Worm (Caenorhabditis elegans) whole organism, mixed stage, embryonic: Measurements from ENCODE around the gene gid-8.

Experiments used
- bed-3 ChIP-seq: fragments of 200-800 bp; sonication (Bioruptor generic); optimal IDR thresholded peaks from 3 replicates; lab custom pipeline; 2018; ENCODE audit warnings: mild to moderate bottlenecking, missing genetic modification characterization, moderate library complexity, missing compliant biosample characterization
- blmp-1 ChIP-seq: fragments of 150-350 bp; optimal IDR thresholded peaks from 2 replicates; lab custom pipeline; 2014; ENCODE audit warnings: missing biosample characterization, missing genetic modification characterization
- ceh-39 ChIP-seq: fragments of 150-350 bp; optimal IDR thresholded peaks from 2 replicates; lab custom pipeline; 2014; ENCODE audit warnings: missing biosample characterization, missing genetic modification characterization
- ceh-83 ChIP-seq: fragments of 200-800 bp; sonication (Bioruptor generic); optimal IDR thresholded peaks from 2 replicates; lab custom pipeline; 2018; ENCODE audit warnings: mild to moderate bottlenecking, missing genetic modification characterization, missing compliant biosample characterization
- ces-1 ChIP-seq: fragments of 150-350 bp; optimal IDR thresholded peaks from 2 replicates; lab custom pipeline; 2014; ENCODE audit warnings: missing biosample characterization, missing genetic modification reagents, missing genetic modification characterization
- cnd-1 ChIP-seq: fragments of 200-800 bp; sonication (Bioruptor generic); optimal IDR thresholded peaks from 2 replicates; lab custom pipeline; 2018; ENCODE audit warnings: mild to moderate bottlenecking, missing genetic modification characterization, missing compliant biosample characterization
- drap-1 ChIP-seq: fragments of 200-800 bp; sonication (Bioruptor generic); optimal IDR thresholded peaks from 3 replicates; lab custom pipeline; 2018; ENCODE audit warnings: mild to moderate bottlenecking, missing genetic modification characterization, missing compliant biosample characterization
- elt-1 ChIP-seq: sonication (generic microtip); optimal IDR thresholded peaks from 2 replicates; lab custom pipeline; 2017; ENCODE audit warnings: missing genetic modification characterization, mild to moderate bottlenecking, missing compliant biosample characterization, antibody characterized with exemption, moderate library complexity, borderline replicate concordance; ENCODE audit not compliant: insufficient read depth
- flh-1 ChIP-seq: fragments of 200-800 bp; sonication (Bioruptor generic); optimal IDR thresholded peaks from 2 replicates; lab custom pipeline; 2018; ENCODE audit warnings: mild to moderate bottlenecking, missing genetic modification characterization, moderate library complexity, missing compliant biosample characterization
- ham-2 ChIP-seq: fragments of 200-800 bp; sonication (Bioruptor generic); optimal IDR thresholded peaks from 2 replicates; lab custom pipeline; 2018; ENCODE audit warnings: mild to moderate bottlenecking, missing genetic modification characterization, missing compliant biosample characterization
- hlh-1 ChIP-seq: fragments of 150-350 bp; optimal IDR thresholded peaks from 2 replicates; lab custom pipeline; 2014; ENCODE audit warnings: missing biosample characterization, missing genetic modification reagents, missing genetic modification characterization
- lin-32 ChIP-seq: fragments of 200-800 bp; sonication (Bioruptor generic); optimal IDR thresholded peaks from 2 replicates; lab custom pipeline; 2018; ENCODE audit warnings: mild to moderate bottlenecking, missing genetic modification characterization, missing compliant biosample characterization
- lsy-2 ChIP-seq: fragments of 150-350 bp; optimal IDR thresholded peaks from 2 replicates; lab custom pipeline; 2014; ENCODE audit warnings: missing biosample characterization, missing genetic modification characterization
- mab-5 ChIP-seq: fragments of 150-350 bp; optimal IDR thresholded peaks from 2 replicates; lab custom pipeline; 2014; ENCODE audit warnings: missing biosample characterization, missing genetic modification characterization
- mep-1 ChIP-seq: fragments of 150-350 bp; optimal IDR thresholded peaks from 2 replicates; lab custom pipeline; 2017; ENCODE audit warnings: missing biosample characterization, missing genetic modification reagents, missing genetic modification characterization, inconsistent platforms
- mls-2 ChIP-seq: sonication (generic microtip); optimal IDR thresholded peaks from 2 replicates; lab custom pipeline; 2016; ENCODE audit warnings: mild to moderate bottlenecking, missing genetic modification characterization, moderate library complexity, missing compliant biosample characterization
- nhr-12 ChIP-seq: fragments of 150-350 bp; optimal IDR thresholded peaks from 2 replicates; lab custom pipeline; 2014; ENCODE audit warnings: missing biosample characterization, missing genetic modification characterization
- nhr-2 ChIP-seq: fragments of 150-350 bp; optimal IDR thresholded peaks from 2 replicates; lab custom pipeline; 2014; ENCODE audit warnings: missing biosample characterization, missing genetic modification characterization
- nhr-237 ChIP-seq: fragments of 150-350 bp; optimal IDR thresholded peaks from 2 replicates; lab custom pipeline; 2014; ENCODE audit warnings: missing biosample characterization, missing genetic modification characterization
- pha-4 ChIP-seq: fragments of 150-350 bp; optimal IDR thresholded peaks from 2 replicates; lab custom pipeline; 2018; ENCODE audit warnings: missing biosample characterization, missing genetic modification reagents, missing genetic modification characterization
- sem-2 ChIP-seq: fragments of 200-800 bp; sonication (Bioruptor generic); optimal IDR thresholded peaks from 2 replicates; lab custom pipeline; 2018; ENCODE audit warnings: mild to moderate bottlenecking, missing genetic modification characterization, missing compliant biosample characterization
- snpc-4 ChIP-seq: fragments of 150-350 bp; optimal IDR thresholded peaks from 2 replicates; lab custom pipeline; 2014; ENCODE audit warnings: missing biosample characterization, missing genetic modification characterization
- sptf-1 ChIP-seq: sonication (generic microtip); optimal IDR thresholded peaks from 2 replicates; lab custom pipeline; 2017; ENCODE audit warnings: mild to moderate bottlenecking, missing genetic modification characterization, moderate library complexity, missing compliant biosample characterization
- unc-39 ChIP-seq: fragments of 150-350 bp; optimal IDR thresholded peaks from 2 replicates; lab custom pipeline; 2014; ENCODE audit warnings: missing biosample characterization, missing genetic modification characterization
- unc-62 ChIP-seq: fragments of 150-350 bp; optimal IDR thresholded peaks from 2 replicates; lab custom pipeline; 2014; ENCODE audit warnings: missing biosample characterization, missing genetic modification reagents, missing genetic modification characterization
- zip-8 ChIP-seq: fragments of 150-350 bp; optimal IDR thresholded peaks from 2 replicates; lab custom pipeline; 2014; ENCODE audit warnings: missing biosample characterization, missing genetic modification characterization

The gid-8 gene

ce11 chrV:1499140-1499539, 31.6 kb downstream of the gid-8 start, which contains the start of gene sru-27:
Gene sru-27 (plus strand): TSS chrV:1499440.
- TF ChIP-seq bed-3 (GFP tag; lab: Kevin White, UChicago), result no peak
- no peak for TF ChIP-seq zip-8 (tag; lab: Kevin White, UChicago)
- TF ChIP-seq blmp-1 (tag; lab: Kevin White, UChicago), result no peak
- no peak for TF ChIP-seq ceh-83 (GFP tag; lab: Kevin White, UChicago)
- no peak for TF ChIP-seq sem-2 (GFP tag; lab: Kevin White, UChicago)
- no peak for TF ChIP-seq ces-1 (GFP tag; lab: Kevin White, UChicago)
- no peak for TF ChIP-seq mep-1
- TF ChIP-seq elt-1 (tag; lab: Kevin White, UChicago), result no peak
- no peak for TF ChIP-seq ham-2
- no peak for TF ChIP-seq unc-39 (tag; lab: Kevin White, UChicago)
- TF ChIP-seq mls-2, result no peak
- TF ChIP-seq cnd-1 (tag; lab: Kevin White, UChicago), result no peak
- TF ChIP-seq snpc-4 (tag; lab: Kevin White, UChicago), result no peak
- no peak for TF ChIP-seq nhr-237 (tag; lab: Kevin White, UChicago)
- no peak for TF ChIP-seq unc-62 (GFP tag; lab: Kevin White, UChicago)
- TF ChIP-seq, all 35 proteins: peak for 0

DNA sequence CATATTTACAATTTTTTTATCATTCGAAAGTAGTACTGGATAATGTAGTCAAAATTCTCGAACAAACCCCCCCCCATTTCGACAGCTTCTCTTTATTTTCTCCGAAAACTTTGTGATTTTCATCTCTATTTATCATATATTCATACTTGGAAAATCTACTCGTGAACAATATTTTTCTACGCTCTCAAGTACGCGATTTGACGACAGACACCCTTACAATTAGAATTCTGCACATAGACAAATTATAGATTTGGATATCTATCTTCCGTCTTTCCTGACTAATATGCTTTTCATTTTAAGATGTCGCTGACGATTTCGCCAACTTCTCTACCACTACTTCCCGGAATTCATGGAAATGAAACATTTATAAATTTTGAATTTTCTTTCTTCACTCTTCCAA, 38.5 kb downstream of the gid-8 start, which contains the start of gene sru-28:
Gene sru-28 (plus strand): TSS at position 301 of the 400 bp plus-strand sequence.
- TF ChIP-seq sptf-1 (tag; lab: Kevin White, UChicago) (no peak), nhr-2 (tag; lab: Kevin White, UChicago) (no peak), bed-3 (GFP tag; lab: Kevin White, UChicago) (no peak), mab-5 (tag; lab: Kevin White, UChicago) (no peak), ham-2 (no peak), lin-32 (no peak), flh-1 (GFP tag; lab: Kevin White, UChicago) (no peak), nhr-237 (tag; lab: Kevin White, UChicago) (no peak), cnd-1 (tag; lab: Kevin White, UChicago) (no peak), elt-1 (tag; lab: Kevin White, UChicago) (no peak), hlh-1 (no peak), lsy-2 (tag; lab: Kevin White, UChicago) (no peak), ceh-83 (GFP tag; lab: Kevin White, UChicago) (no peak), nhr-12 (tag; lab: Kevin White, UChicago) (no peak), unc-62 (GFP tag; lab: Kevin White, UChicago) (no peak), sem-2 (GFP tag; lab: Kevin White, UChicago) (no peak), mls-2 (no peak)

- TF ChIP-seq hlh-1 (no peak), zip-8 (tag; lab: Kevin White, UChicago) (no peak), mls-2 (no peak), drap-1 (GFP tag; lab: Kevin White, UChicago) (no peak), ces-1 (GFP tag; lab: Kevin White, UChicago) (no peak), nhr-237 (tag; lab: Kevin White, UChicago) (no peak), sptf-1 (tag; lab: Kevin White, UChicago) (no peak), flh-1 (GFP tag; lab: Kevin White, UChicago) (no peak), snpc-4 (tag; lab: Kevin White, UChicago) (no peak), pha-4 (tag; lab: Kevin White, UChicago) (no peak), ceh-39 (tag; lab: Kevin White, UChicago) (no peak)
These were observed 44.0 kb downstream of the gid-8 start, which contains the start of gene nhr-260 for ce11 chrV:1511537-1511936. Gene nhr-260 (minus strand): TSS chrV:1511637.
